Worm (Caenorhabditis elegans) whole organism, L3 larva: ENCODE results near the gene H40L08.9.

ENCODE experiments used
- R02D3.7 ChIP-seq: fragments of 150-350 bp; optimal IDR thresholded peaks from 2 replicates; lab custom pipeline; 2014; ENCODE audit warnings: missing biosample characterization, missing genetic modification characterization
- ZK546.5 ChIP-seq: sonication (generic microtip); optimal IDR thresholded peaks from 2 replicates; lab custom pipeline; 2017; ENCODE audit warnings: missing biosample characterization, missing genetic modification characterization
- ama-1 ChIP-seq: fragments of 150-350 bp; optimal IDR thresholded peaks from 2 replicates; lab custom pipeline; 2018
- ceh-16 ChIP-seq: sonication (generic microtip); optimal IDR thresholded peaks from 2 replicates; lab custom pipeline; 2017; ENCODE audit warnings: missing biosample characterization, missing genetic modification characterization
- ceh-28 ChIP-seq: fragments of 150-350 bp; optimal IDR thresholded peaks from 2 replicates; lab custom pipeline; 2014; ENCODE audit warnings: missing biosample characterization, missing genetic modification reagents, missing genetic modification characterization
- ceh-82 ChIP-seq: fragments of 150-350 bp; optimal IDR thresholded peaks from 2 replicates; lab custom pipeline; 2014; ENCODE audit warnings: missing biosample characterization, missing genetic modification characterization
- ceh-9 ChIP-seq: sonication (generic microtip); optimal IDR thresholded peaks from 2 replicates; lab custom pipeline; 2018; ENCODE audit warnings: missing biosample characterization, missing genetic modification characterization
- daf-12 ChIP-seq: fragments of 150-350 bp; optimal IDR thresholded peaks from 2 replicates; lab custom pipeline; 2014; ENCODE audit warnings: missing biosample characterization, missing genetic modification reagents, missing genetic modification characterization
- egl-27 ChIP-seq: sonication (generic microtip); optimal IDR thresholded peaks from 4 replicates; lab custom pipeline; 2017; ENCODE audit warnings: missing biosample characterization, missing genetic modification reagents, missing genetic modification characterization
- egl-5 ChIP-seq: fragments of 150-350 bp; optimal IDR thresholded peaks from 2 replicates; lab custom pipeline; 2017; ENCODE audit warnings: missing biosample characterization, missing genetic modification reagents, missing genetic modification characterization, inconsistent platforms
- elt-1 ChIP-seq: fragments of 150-350 bp; optimal IDR thresholded peaks from 2 replicates; lab custom pipeline; 2014; ENCODE audit warnings: missing biosample characterization, missing genetic modification characterization
- elt-2 ChIP-seq: sonication (generic microtip); optimal IDR thresholded peaks from 2 replicates; lab custom pipeline; 2016; ENCODE audit warnings: missing genetic modification reagents, mild to moderate bottlenecking, missing genetic modification characterization, missing compliant biosample characterization
- elt-3 ChIP-seq, 3 experiments: fragments of 150-350 bp in 1 of 3; sonication (generic microtip) in 2 of 3; optimal IDR thresholded peaks; 2 replicates in 2 of 3; 4 replicates in 1 of 3; lab custom pipeline; 2014 to 2017; ENCODE audit warnings: missing biosample characterization in 3 of 3, missing genetic modification characterization in 3 of 3
- eor-1 ChIP-seq, 2 experiments: fragments of 150-350 bp; optimal IDR thresholded peaks; 2 replicates each; lab custom pipeline; 2014 to 2018; ENCODE audit warnings: missing biosample characterization in 2 of 2, missing genetic modification characterization in 2 of 2
- fkh-10 ChIP-seq: sonication (generic microtip); optimal IDR thresholded peaks from 2 replicates; lab custom pipeline; 2017; ENCODE audit warnings: missing biosample characterization, missing genetic modification reagents, missing genetic modification characterization
- fkh-2 ChIP-seq: fragments of 150-350 bp; optimal IDR thresholded peaks from 2 replicates; lab custom pipeline; 2014; ENCODE audit warnings: missing biosample characterization, missing genetic modification reagents, missing genetic modification characterization
- fos-1 ChIP-seq: fragments of 150-350 bp; optimal IDR thresholded peaks from 2 replicates; lab custom pipeline; 2014; ENCODE audit warnings: missing biosample characterization, missing genetic modification characterization
- hmg-11 ChIP-seq: sonication (generic microtip); optimal IDR thresholded peaks from 2 replicates; lab custom pipeline; 2016; ENCODE audit warnings: missing genetic modification characterization, missing compliant biosample characterization
- jun-1 ChIP-seq: fragments of 150-350 bp; optimal IDR thresholded peaks from 2 replicates; lab custom pipeline; 2014; ENCODE audit warnings: missing biosample characterization, missing genetic modification reagents, missing genetic modification characterization
- lin-15B ChIP-seq: fragments of 150-350 bp; optimal IDR thresholded peaks from 2 replicates; lab custom pipeline; 2014; ENCODE audit warnings: missing biosample characterization, missing genetic modification characterization
- lin-39 ChIP-seq: fragments of 150-350 bp; optimal IDR thresholded peaks from 2 replicates; lab custom pipeline; 2018; ENCODE audit warnings: missing biosample characterization, missing genetic modification reagents, missing genetic modification characterization
- lsy-12 ChIP-seq: sonication (generic microtip); optimal IDR thresholded peaks from 2 replicates; lab custom pipeline; 2016; ENCODE audit warnings: mild to moderate bottlenecking, missing genetic modification characterization, missing compliant biosample characterization
- mdl-1 ChIP-seq: fragments of 150-350 bp; optimal IDR thresholded peaks from 2 replicates; lab custom pipeline; 2014; ENCODE audit warnings: missing biosample characterization, missing genetic modification characterization
- mml-1 ChIP-seq: fragments of 150-350 bp; sonication (generic microtip); optimal IDR thresholded peaks from 3 replicates; lab custom pipeline; 2014; ENCODE audit warnings: missing biosample characterization, missing genetic modification characterization
- nfya-1 ChIP-seq: sonication (generic microtip); optimal IDR thresholded peaks from 2 replicates; lab custom pipeline; 2017; ENCODE audit warnings: missing genetic modification characterization, mild to moderate bottlenecking, missing compliant biosample characterization, antibody characterized with exemption, moderate library complexity; ENCODE audit not compliant: insufficient read depth
- nhr-11 ChIP-seq: fragments of 150-350 bp; optimal IDR thresholded peaks from 2 replicates; lab custom pipeline; 2014; ENCODE audit warnings: missing biosample characterization, missing genetic modification characterization
- nhr-12 ChIP-seq: fragments of 150-350 bp; optimal IDR thresholded peaks from 2 replicates; lab custom pipeline; 2014; ENCODE audit warnings: missing biosample characterization, missing genetic modification characterization
- nhr-23 ChIP-seq: fragments of 150-350 bp; optimal IDR thresholded peaks from 2 replicates; lab custom pipeline; 2014; ENCODE audit warnings: missing biosample characterization, missing genetic modification reagents, missing genetic modification characterization
- nhr-25 ChIP-seq: sonication (generic microtip); optimal IDR thresholded peaks from 2 replicates; lab custom pipeline; 2017; ENCODE audit warnings: missing biosample characterization, missing genetic modification characterization
- nhr-28 ChIP-seq: fragments of 150-350 bp; optimal IDR thresholded peaks from 2 replicates; lab custom pipeline; 2014; ENCODE audit warnings: missing biosample characterization, missing genetic modification characterization
- nhr-43 ChIP-seq: sonication (generic microtip); optimal IDR thresholded peaks from 2 replicates; lab custom pipeline; 2016; ENCODE audit warnings: mild to moderate bottlenecking, missing genetic modification characterization, missing compliant biosample characterization; ENCODE audit not compliant: poor library complexity, severe bottlenecking
- nhr-67 ChIP-seq: fragments of 150-350 bp; optimal IDR thresholded peaks from 2 replicates; lab custom pipeline; 2014; ENCODE audit warnings: missing biosample characterization, missing genetic modification characterization
- nhr-76 ChIP-seq: fragments of 150-350 bp; sonication (generic microtip); optimal IDR thresholded peaks from 5 replicates; lab custom pipeline; 2014; ENCODE audit warnings: missing biosample characterization, missing genetic modification characterization
- nhr-77 ChIP-seq: fragments of 150-350 bp; optimal IDR thresholded peaks from 2 replicates; lab custom pipeline; 2014; ENCODE audit warnings: missing biosample characterization, missing genetic modification characterization
- pha-4 ChIP-seq: fragments of 150-350 bp; optimal IDR thresholded peaks from 2 replicates; lab custom pipeline; 2014; ENCODE audit warnings: missing biosample characterization, missing genetic modification reagents, missing genetic modification characterization
- pqm-1 ChIP-seq: fragments of 150-350 bp; optimal IDR thresholded peaks from 2 replicates; lab custom pipeline; 2017; ENCODE audit warnings: missing biosample characterization, missing genetic modification characterization, inconsistent platforms
- snpc-4 ChIP-seq: fragments of 150-350 bp; optimal IDR thresholded peaks from 2 replicates; lab custom pipeline; 2014; ENCODE audit warnings: missing biosample characterization, missing genetic modification characterization
- tbx-2 ChIP-seq: sonication (generic microtip); optimal IDR thresholded peaks from 2 replicates; lab custom pipeline; 2016; ENCODE audit warnings: mild to moderate bottlenecking, missing genetic modification characterization, missing compliant biosample characterization
- unc-62 ChIP-seq: fragments of 150-350 bp; sonication (generic microtip); optimal IDR thresholded peaks from 4 replicates; lab custom pipeline; 2014; ENCODE audit warnings: missing biosample characterization, missing genetic modification reagents, missing genetic modification characterization
- zag-1 ChIP-seq: fragments of 150-350 bp; optimal IDR thresholded peaks from 2 replicates; lab custom pipeline; 2014; ENCODE audit warnings: missing biosample characterization, missing genetic modification characterization
- ztf-11 ChIP-seq: fragments of 150-350 bp; optimal IDR thresholded peaks from 2 replicates; lab custom pipeline; 2014; ENCODE audit warnings: missing biosample characterization, missing genetic modification characterization
- ztf-4 ChIP-seq: fragments of 150-350 bp; optimal IDR thresholded peaks from 2 replicates; lab custom pipeline; 2014; ENCODE audit warnings: missing biosample characterization, missing genetic modification characterization

The H40L08.9 gene

DNA sequence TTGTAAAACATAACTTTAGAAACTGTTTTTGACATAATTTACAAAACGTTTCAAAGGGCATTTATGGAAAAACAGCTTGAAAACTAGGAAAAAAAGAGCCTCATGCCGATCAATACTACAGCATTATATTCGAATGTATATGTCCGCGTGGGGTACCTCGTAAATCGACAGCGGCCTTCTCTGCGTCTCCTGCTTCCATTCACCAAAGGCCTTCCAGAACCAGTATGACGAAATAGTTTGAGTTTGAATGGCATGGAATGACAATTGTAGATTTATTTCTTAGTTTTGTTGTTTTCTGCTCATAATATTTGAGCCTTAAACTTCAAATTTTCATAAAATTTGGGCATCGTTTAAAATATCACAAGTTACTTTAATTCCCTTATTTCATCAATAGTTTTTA is 30.9 kb downstream of the H40L08.9 start:
- no peak for TF ChIP-seq fos-1 (tag; lab: Kevin White, UChicago)
- peak; percentile 52 for TF ChIP-seq R02D3.7 (tag; lab: Kevin White, UChicago)
- TF ChIP-seq elt-2, result no peak
- TF ChIP-seq eor-1 (tag; optimal IDR thresholded peaks at IDR 0.05; lab: Kevin White, UChicago), result no peak
- no peak for TF ChIP-seq nhr-67 (tag; lab: Kevin White, UChicago)
- TF ChIP-seq lin-15B (tag; lab: Kevin White, UChicago), result no peak
- TF ChIP-seq lsy-12, result no peak
- no peak for TF ChIP-seq nhr-12
- TF ChIP-seq ztf-11 (tag; lab: Kevin White, UChicago), result no peak
- TF ChIP-seq pha-4 (tag; lab: Kevin White, UChicago), result no peak
- peak; percentile 46 for TF ChIP-seq nfya-1 (tag; lab: Kevin White, UChicago)
- no peak for TF ChIP-seq mml-1
- TF ChIP-seq hmg-11 (tag; lab: Kevin White, UChicago), result peak; percentile 30
- TF ChIP-seq ama-1 (lab: Kevin White, UChicago), result no peak
- no peak for TF ChIP-seq unc-62 (GFP tag; lab: Kevin White, UChicago)
- TF ChIP-seq nhr-25 (tag; lab: Kevin White, UChicago), result no peak
- no peak for TF ChIP-seq pqm-1 (tag; lab: Kevin White, UChicago)
- TF ChIP-seq ceh-28 (tag; lab: Kevin White, UChicago), result no peak
- no peak for TF ChIP-seq tbx-2 (tag; lab: Kevin White, UChicago)
- no peak for TF ChIP-seq nhr-77 (tag; lab: Kevin White, UChicago)
- no peak for TF ChIP-seq fkh-10 (GFP tag; lab: Kevin White, UChicago)
- peak; percentile 34 for TF ChIP-seq egl-5 (tag; lab: Kevin White, UChicago)
- TF ChIP-seq ZK546.5, result no peak

- no peak for TF ChIP-seq nhr-23
- no peak for TF ChIP-seq daf-12 (tag; lab: Kevin White, UChicago)
- no peak for TF ChIP-seq R02D3.7 (tag; lab: Kevin White, UChicago)
- peak; percentile 88 for TF ChIP-seq elt-1 (tag; lab: Kevin White, UChicago)
These were observed 33.7 kb downstream of the H40L08.9 start for ce11 chrX:15042549-15042948.

DNA sequence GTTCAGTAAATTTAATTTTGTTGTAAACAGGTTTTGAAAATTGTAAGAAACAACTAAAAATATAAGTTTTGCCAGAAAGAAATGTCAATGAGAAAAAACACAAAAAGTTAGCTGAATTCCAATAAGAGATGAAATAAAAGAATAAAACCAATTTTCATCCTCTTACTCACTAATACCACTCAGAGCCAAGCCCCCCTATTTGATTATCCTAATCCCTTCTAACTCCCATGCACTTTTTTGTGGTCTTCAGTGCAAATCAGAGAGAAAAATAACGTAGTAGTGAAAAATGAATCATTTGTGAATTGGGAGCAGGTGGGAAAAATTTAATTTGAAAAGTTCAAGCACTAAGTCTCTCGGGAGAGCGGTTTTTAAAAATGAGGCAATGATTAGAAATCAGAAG is 34.9 kb downstream of the H40L08.9 start:
- TF ChIP-seq lin-15B (tag; lab: Kevin White, UChicago) (no peak), fkh-10 (GFP tag; lab: Kevin White, UChicago) (no peak), unc-62 (GFP tag; lab: Kevin White, UChicago) (no peak), lin-39 (no peak), pqm-1 (tag; lab: Kevin White, UChicago) (no peak), nhr-28 (tag; lab: Kevin White, UChicago) (no peak), nfya-1 (tag; lab: Kevin White, UChicago) (no peak), tbx-2 (tag; lab: Kevin White, UChicago) (no peak), elt-2 (no peak), ceh-9 (no peak), R02D3.7 (tag; lab: Kevin White, UChicago) (no peak), ZK546.5 (no peak), daf-12 (tag; lab: Kevin White, UChicago) (no peak), nhr-11 (no peak), ceh-82 (tag; lab: Kevin White, UChicago) (no peak), nhr-12 (no peak)

DNA sequence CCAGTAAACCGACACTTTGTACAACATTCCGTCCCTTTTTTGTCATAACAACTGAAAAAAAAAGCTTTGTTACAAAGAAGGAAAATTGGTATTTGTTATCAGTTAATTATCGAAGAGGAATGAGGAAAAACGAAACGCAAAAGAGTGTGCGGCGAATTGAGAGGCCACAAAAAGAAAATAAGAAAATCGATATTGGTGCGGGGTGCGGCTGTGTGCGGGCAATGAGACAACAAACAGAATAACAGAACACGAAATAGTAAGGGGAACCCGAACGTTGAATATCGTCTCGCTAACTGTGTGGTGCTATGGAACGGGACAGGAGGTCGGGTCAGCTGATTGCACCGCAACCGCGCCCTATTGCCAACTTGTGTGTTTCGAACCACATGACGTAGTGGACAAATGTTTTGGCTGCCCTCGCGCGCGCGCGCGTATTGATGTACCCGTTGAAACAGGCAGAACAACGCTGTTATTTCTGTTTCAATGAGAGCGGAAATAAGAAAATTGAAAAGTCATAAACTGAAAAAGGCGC is 35.7 kb downstream of the H40L08.9 start, which contains the start of gene C18B12.4:
Gene C18B12.4, minus strand, starts transcription at position 51 of the 529 bp plus-strand sequence.
- TF ChIP-seq nhr-23 (peak; percentile 86), lin-39 (peak; percentile 100), fkh-2 (no peak), unc-62 (GFP tag; lab: Kevin White, UChicago) (peak; percentile 39), egl-27 (peak; percentile 44), jun-1 (tag; lab: Kevin White, UChicago) (peak; percentile 84), zag-1 (tag; lab: Kevin White, UChicago) (no peak), lsy-12 (peak; percentile 84), ztf-11 (tag; lab: Kevin White, UChicago) (no peak), ceh-28 (tag; lab: Kevin White, UChicago) (peak; percentile 77), nhr-67 (tag; lab: Kevin White, UChicago) (no peak), pha-4 (tag; lab: Kevin White, UChicago) (peak; percentile 95), elt-3 (tag; optimal IDR thresholded peaks at IDR 0.05; lab: Kevin White, UChicago) (no peak), snpc-4 (tag; lab: Kevin White, UChicago) (peak; percentile 23), nhr-76 (tag; lab: Kevin White, UChicago) (no peak), nhr-77 (tag; lab: Kevin White, UChicago) (no peak), fkh-10 (GFP tag; lab: Kevin White, UChicago) (no peak), ceh-9 (no peak), egl-5 (tag; lab: Kevin White, UChicago) (peak; percentile 88), nhr-25 (tag; lab: Kevin White, UChicago) (peak; percentile 90), pqm-1 (tag; lab: Kevin White, UChicago) (peak; percentile 51), lin-15B (tag; lab: Kevin White, UChicago) (peak; percentile 85), elt-2 (peak; percentile 79), fos-1 (tag; lab: Kevin White, UChicago) (peak; percentile 41), nfya-1 (tag; lab: Kevin White, UChicago) (peak; percentile 84), mdl-1 (tag; lab: Kevin White, UChicago) (peak; percentile 21), ztf-4 (tag; lab: Kevin White, UChicago) (peak; percentile 33), hmg-11 (tag; lab: Kevin White, UChicago) (peak; percentile 72), elt-1 (tag; lab: Kevin White, UChicago) (peak; percentile 74), ama-1 (lab: Kevin White, UChicago) (peak; percentile 67), nhr-43 (tag; lab: Kevin White, UChicago) (peak; percentile 80), ceh-16 (tag; lab: Kevin White, UChicago) (no peak), R02D3.7 (tag; lab: Kevin White, UChicago) (peak; percentile 10), tbx-2 (tag; lab: Kevin White, UChicago) (peak; percentile 27)
